Worm (Caenorhabditis elegans) whole organism, early embryonic: Measurements from ENCODE around the gene fbxb-96.

ENCODE experiments used
- B0310.2 ChIP-seq: sonication (generic microtip); optimal IDR thresholded peaks from 2 replicates; lab custom pipeline; 2016; ENCODE audit warnings: mild to moderate bottlenecking, missing genetic modification characterization, missing compliant biosample characterization
- aly-1 ChIP-seq: sonication (generic microtip); optimal IDR thresholded peaks from 2 replicates; lab custom pipeline; 2016; ENCODE audit warnings: missing genetic modification characterization, missing compliant biosample characterization
- ama-1 ChIP-seq: fragments of 150-350 bp; optimal IDR thresholded peaks from 2 replicates; lab custom pipeline; 2014
- ceh-13 ChIP-seq: fragments of 200-800 bp; sonication (Bioruptor generic); optimal IDR thresholded peaks from 2 replicates; lab custom pipeline; 2018; ENCODE audit warnings: mild to moderate bottlenecking, missing genetic modification characterization, missing compliant biosample characterization
- ceh-36 ChIP-seq: sonication (generic microtip); optimal IDR thresholded peaks from 2 replicates; lab custom pipeline; 2016; ENCODE audit warnings: missing genetic modification characterization, inconsistent platforms, missing compliant biosample characterization
- ets-7 ChIP-seq: sonication (generic microtip); optimal IDR thresholded peaks from 2 replicates; lab custom pipeline; 2016; ENCODE audit warnings: missing genotype, missing genetic modification characterization, missing compliant biosample characterization
- hmbx-1 ChIP-seq: sonication (generic microtip); optimal IDR thresholded peaks from 2 replicates; lab custom pipeline; 2016; ENCODE audit warnings: mild to moderate bottlenecking, missing genetic modification characterization, missing compliant biosample characterization
- scrt-1 ChIP-seq: fragments of 200-800 bp; sonication (Bioruptor generic); IDR thresholded peaks from 2 replicates; pipeline ENCODE4 v1.3.6; 2022; ENCODE audit warnings: missing genetic modification characterization, missing compliant biosample characterization
- sea-1 ChIP-seq: fragments of 200-800 bp; sonication (Bioruptor generic); conservative IDR thresholded peaks from 2 replicates; pipeline ENCODE4 v1.3.6; 2022; ENCODE audit warnings: missing genetic modification characterization, missing compliant biosample characterization
- tbx-11 ChIP-seq: fragments of 200-800 bp; sonication (Bioruptor generic); IDR thresholded peaks from 2 replicates; pipeline ENCODE4 v1.3.6; 2022; ENCODE audit warnings: missing genetic modification characterization, missing compliant biosample characterization
- tbx-37 ChIP-seq: fragments of 200-800 bp; sonication (Bioruptor generic); conservative IDR thresholded peaks from 2 replicates; pipeline ENCODE4 v1.3.6; 2022; ENCODE audit warnings: missing genetic modification reagents, missing genetic modification characterization, missing compliant biosample characterization
- tra-4 ChIP-seq: sonication (generic microtip); optimal IDR thresholded peaks from 2 replicates; lab custom pipeline; 2017; ENCODE audit warnings: missing genetic modification characterization, missing compliant biosample characterization

DNA sequence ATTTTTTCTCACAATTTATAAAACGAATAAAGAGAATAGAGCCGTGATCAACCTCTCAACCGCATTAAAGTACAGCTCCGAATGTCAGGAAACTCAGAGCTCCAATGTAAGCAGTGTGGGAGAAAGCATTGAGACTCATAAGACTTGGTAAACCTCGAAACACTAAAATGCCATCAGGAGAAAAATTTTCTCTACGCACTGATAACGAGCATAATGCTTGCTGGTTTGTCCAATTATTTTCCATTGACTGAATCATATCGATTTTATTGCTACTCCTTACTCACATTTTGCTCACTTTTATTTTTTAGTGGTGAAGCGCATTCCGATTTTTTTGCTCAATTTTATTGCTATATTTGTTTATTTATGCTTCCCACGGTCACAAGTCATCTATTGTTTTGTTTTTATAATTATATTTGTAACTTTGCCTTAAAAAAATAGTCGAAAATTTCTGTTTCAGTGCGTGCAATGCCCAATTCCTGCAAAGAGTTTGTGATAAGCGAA lies 20.0 kb downstream of the fbxb-96 start, which contains the start of gene math-40:
- TF ChIP-seq tbx-11 (GFP tag; lab: Robert Waterston, UW) (no peak), aly-1 (tag; lab: Kevin White, UChicago) (no peak), sea-1 (GFP tag; lab: Robert Waterston, UW) (no peak), ama-1 (lab: Kevin White, UChicago) (no peak), hmbx-1 (tag; lab: Kevin White, UChicago) (no peak), ceh-36 (tag; lab: Kevin White, UChicago) (no peak), ceh-13 (GFP tag; lab: Kevin White, UChicago) (no peak), scrt-1 (GFP tag; lab: Robert Waterston, UW) (no peak), B0310.2 (no peak), tra-4 (no peak), tbx-37 (no peak), ets-7 (tag; lab: Kevin White, UChicago) (no peak)
